Worm (Caenorhabditis elegans): ENCODE results near the gene srz-100.

srz-100 gene

ce11 chrV:16729961-16730360, 1.7 kb upstream of the srz-100 start, which contains the start of gene srz-99:
Gene srz-99, plus strand, starts transcription at chrV:16730261.
- TF ChIP-seq madf-2 (tag; optimal IDR thresholded peaks at IDR 0.05) (no peak), ceh-31 (tag; optimal IDR thresholded peaks at IDR 0.05) (no peak), gmeb-2 (tag; optimal IDR thresholded peaks at IDR 0.05) (no peak), C08G9.2 (tag; optimal IDR thresholded peaks at IDR 0.05) (no peak)

ce11 chrV:16733681-16734080, 2.0 kb downstream of the srz-100 start, which contains the start of gene T25E12.16:
Gene T25E12.16, minus strand, starts transcription at chrV:16733781.
- no peak for TF ChIP-seq ceh-45 (GFP tag; IDR thresholded peaks at IDR 0.05)
- TF ChIP-seq ama-1 (optimal IDR thresholded peaks at IDR 0.05) = no peak
- TF ChIP-seq hlh-15 (tag; optimal IDR thresholded peaks at IDR 0.05) = no peak
- no peak for TF ChIP-seq T23F11.4 (GFP tag; optimal IDR thresholded peaks at IDR 0.05)
- no peak for TF ChIP-seq ceh-48 (tag; optimal IDR thresholded peaks at IDR 0.05)
- TF ChIP-seq ceh-34 (tag; optimal IDR thresholded peaks at IDR 0.05) = no peak
- no peak for TF ChIP-seq hlh-13 (GFP tag; optimal IDR thresholded peaks at IDR 0.05)

ce11 chrV:16735518-16735917, 3.8 kb downstream of the srz-100 start, which contains the start of the genes clec-38 and clec-34:
Gene clec-38, minus strand, starts transcription at chrV:16735618.
Gene clec-34, plus strand, starts transcription at chrV:16735765.
- TF ChIP-seq pat-9 (tag; optimal IDR thresholded peaks at IDR 0.05) = no peak
- TF ChIP-seq eyg-1 (tag; optimal IDR thresholded peaks at IDR 0.05) = no peak
- TF ChIP-seq F13H6.1 (tag; optimal IDR thresholded peaks at IDR 0.05) = no peak
- no peak for TF ChIP-seq hlh-30 (tag; optimal IDR thresholded peaks at IDR 0.05; ENCODE audit: insufficient read depth)
- no peak for TF ChIP-seq gmeb-2 (tag; optimal IDR thresholded peaks at IDR 0.05)
- no peak for TF ChIP-seq mec-3 (tag; optimal IDR thresholded peaks at IDR 0.05; ENCODE audit: borderline replicate concordance)
- TF ChIP-seq pros-1 (tag; optimal IDR thresholded peaks at IDR 0.05) = no peak
- TF ChIP-seq pha-4 (tag; optimal IDR thresholded peaks at IDR 0.05) = no peak
- TF ChIP-seq ceh-19 (GFP tag; optimal IDR thresholded peaks at IDR 0.05) = no peak
- TF ChIP-seq odd-2 (tag; optimal IDR thresholded peaks at IDR 0.05) = no peak
- no peak for TF ChIP-seq K09A11.1 (tag; optimal IDR thresholded peaks at IDR 0.05; ENCODE audit: insufficient read depth)

- TF ChIP-seq rnt-1 (tag; optimal IDR thresholded peaks at IDR 0.05) (no peak), ceh-24 (tag; optimal IDR thresholded peaks at IDR 0.05) (no peak), elt-4 (tag; optimal IDR thresholded peaks at IDR 0.05) (no peak), mec-3 (tag; optimal IDR thresholded peaks at IDR 0.05; ENCODE audit: borderline replicate concordance) (no peak), fkh-10 (GFP tag; optimal IDR thresholded peaks at IDR 0.05) (no peak), nhr-232 (tag; optimal IDR thresholded peaks at IDR 0.05) (no peak), ceh-18 (tag; optimal IDR thresholded peaks at IDR 0.05) (no peak), T23F11.4 (GFP tag; optimal IDR thresholded peaks at IDR 0.05) (no peak)
These were observed 7.4 kb downstream of the srz-100 start, which contains the start of the genes clec-29 and clec-39 for ce11 chrV:16739100-16739499. Gene clec-29, minus strand, starts transcription at chrV:16739200. Gene clec-39, plus strand, starts transcription at chrV:16739268.

ce11 chrV:16742123-16742522, 10.4 kb downstream of the srz-100 start, which contains the start of gene T25E12.6:
Gene T25E12.6, plus strand, starts transcription at chrV:16742423.
- TF ChIP-seq ceh-30 (tag; optimal IDR thresholded peaks at IDR 0.05) (no peak), ztf-16 (tag; optimal IDR thresholded peaks at IDR 0.05) (no peak), unc-42 (tag; optimal IDR thresholded peaks at IDR 0.05) (no peak), dve-1 (tag; optimal IDR thresholded peaks at IDR 0.05) (no peak), pax-1 (tag; optimal IDR thresholded peaks at IDR 0.05) (no peak), ceh-31 (tag; optimal IDR thresholded peaks at IDR 0.05) (no peak), pag-3 (tag; optimal IDR thresholded peaks at IDR 0.05; ENCODE audit: borderline replicate concordance) (no peak), pqm-1 (tag; optimal IDR thresholded peaks at IDR 0.05) (no peak), pha-2 (tag; optimal IDR thresholded peaks at IDR 0.05) (no peak)
